ENCODE assay signal across 6 worm cellular contexts in genomic region chrX:10844137-10844536, ce11.
TF ChIP-seq lines count a peak whose summit lies in the region.

No protein-coding gene starts in this region.

TF ChIP-seq in whole organism, L1 larva, 84 proteins besides CTCF, POLR2A, EP300 and RAD21:
- TF ChIP-seq mef-2 (tag; optimal IDR thresholded peaks at IDR 0.05; lab: Kevin White, UChicago): no peak
- peak; percentile 27 for TF ChIP-seq elt-2 (tag; optimal IDR thresholded peaks at IDR 0.05; lab: Kevin White, UChicago)

TF ChIP-seq in whole organism, L2 larva, 48 proteins besides CTCF, POLR2A, EP300 and RAD21:
- TF ChIP-seq nhr-77 (tag; optimal IDR thresholded peaks at IDR 0.05; lab: Kevin White, UChicago) (no peak), fos-1 (tag; optimal IDR thresholded peaks at IDR 0.05; lab: Kevin White, UChicago) (peak; percentile 30)

TF ChIP-seq in whole organism, L3 larva, 47 proteins besides CTCF, POLR2A, EP300 and RAD21:
- peak; percentile 17 for TF ChIP-seq elt-2 (tag; optimal IDR thresholded peaks at IDR 0.05; lab: Kevin White, UChicago)
- TF ChIP-seq ama-1 (optimal IDR thresholded peaks at IDR 0.05; lab: Kevin White, UChicago): no peak
TF ChIP-seq in whole organism, L3 larva: peak in this region for 1.

TF ChIP-seq in whole organism, early embryonic, 17 proteins besides CTCF, POLR2A, EP300 and RAD21:
- TF ChIP-seq ceh-36 (tag; optimal IDR thresholded peaks at IDR 0.05; lab: Kevin White, UChicago) (peak; percentile 43), tbx-37 (GFP tag; conservative IDR thresholded peaks at IDR 0.05; lab: Robert Waterston, UW) (no peak), ets-7 (tag; optimal IDR thresholded peaks at IDR 0.05; lab: Kevin White, UChicago) (no peak), pes-1 (GFP tag; IDR thresholded peaks at IDR 0.05; lab: Robert Waterston, UW) (0 out of 2 replicates have a peak, but pooled peaks have one; percentile 35)
TF ChIP-seq in whole organism, early embryonic: peak in this region for 2.

TF ChIP-seq in whole organism, late embryonic, 69 proteins besides CTCF, POLR2A, EP300 and RAD21:
- TF ChIP-seq lin-11 (tag; optimal IDR thresholded peaks at IDR 0.05; lab: Kevin White, UChicago) (no peak), che-1 (tag; optimal IDR thresholded peaks at IDR 0.05; lab: Kevin White, UChicago) (no peak), elt-2 (tag; optimal IDR thresholded peaks at IDR 0.05; lab: Kevin White, UChicago) (peak; percentile 87)

TF ChIP-seq in whole organism, mixed stage, embryonic, 35 proteins besides CTCF, POLR2A, EP300 and RAD21:
- TF ChIP-seq unc-120 (tag; optimal IDR thresholded peaks at IDR 0.05; lab: Kevin White, UChicago; ENCODE audit: poor library complexity, severe bottlenecking) (no peak), hlh-1 (tag; optimal IDR thresholded peaks at IDR 0.05; lab: Kevin White, UChicago) (no peak), elt-1 (tag; optimal IDR thresholded peaks at IDR 0.05; lab: Kevin White, UChicago; ENCODE audit: borderline replicate concordance, insufficient read depth) (no peak), zip-8 (tag; optimal IDR thresholded peaks at IDR 0.05; lab: Kevin White, UChicago) (peak; percentile 79), lsy-2 (tag; optimal IDR thresholded peaks at IDR 0.05; lab: Kevin White, UChicago) (peak; percentile 34), nhr-2 (tag; optimal IDR thresholded peaks at IDR 0.05; lab: Kevin White, UChicago) (peak; percentile 92)
TF ChIP-seq in whole organism, mixed stage, embryonic: peak in this region for 3.

Comparison
In these comparisons a context has a peak if more than half of its experiments do, and no peak if none do; other contexts are left out.
1. Of the 10 proteins assayed by ChIP-seq in both whole organism, L1 larva and whole organism, late embryonic: peak only in whole organism, L1 larva: none; only in whole organism, late embryonic: none; in both: elt-2; in neither: 9.